Fruit fly (Drosophila melanogaster) whole organism, pupa: Measurements from ENCODE around the gene Pex11c.

ENCODE experiments used
- CG12605 ChIP-seq: fragments of 200-800 bp; sonication (Bioruptor generic); IDR thresholded peaks from 2 replicates; pipeline ENCODE4 v1.3.6; 2022; ENCODE audit warnings: missing biosample characterization, missing genetic modification characterization
- CG13204 ChIP-seq: fragments of 200-800 bp; sonication (Bioruptor generic); optimal IDR thresholded peaks from 2 replicates; lab custom pipeline; 2018; ENCODE audit warnings: missing biosample characterization, mild to moderate bottlenecking, missing genetic modification characterization, moderate library complexity
- CG8301 ChIP-seq: fragments of 200-800 bp; sonication (Bioruptor generic); optimal IDR thresholded peaks from 2 replicates; lab custom pipeline; 2018; ENCODE audit warnings: missing biosample characterization, mild to moderate bottlenecking, missing genetic modification characterization
- CG9948 ChIP-seq: fragments of 200-800 bp; sonication (Bioruptor generic); optimal IDR thresholded peaks from 2 replicates; lab custom pipeline; 2018; ENCODE audit warnings: missing biosample characterization, mild to moderate bottlenecking, missing genetic modification characterization, moderate library complexity
- Snoo ChIP-seq: fragments of 200-800 bp; sonication (Bioruptor generic); optimal IDR thresholded peaks from 3 replicates; lab custom pipeline; 2017; ENCODE audit warnings: missing biosample characterization, mild to moderate bottlenecking, missing genetic modification characterization, inconsistent platforms
- fd96Ca ChIP-seq: fragments of 200-800 bp; sonication (Bioruptor generic); IDR thresholded peaks from 3 replicates; pipeline ENCODE4 v1.3.6; 2022; ENCODE audit warnings: missing biosample characterization, missing genetic modification characterization
- rn ChIP-seq: fragments of 200-800 bp; sonication (Bioruptor generic); IDR thresholded peaks from 2 replicates; pipeline ENCODE4 v1.3.6; 2022; ENCODE audit warnings: missing biosample characterization, missing genetic modification characterization

DNA sequence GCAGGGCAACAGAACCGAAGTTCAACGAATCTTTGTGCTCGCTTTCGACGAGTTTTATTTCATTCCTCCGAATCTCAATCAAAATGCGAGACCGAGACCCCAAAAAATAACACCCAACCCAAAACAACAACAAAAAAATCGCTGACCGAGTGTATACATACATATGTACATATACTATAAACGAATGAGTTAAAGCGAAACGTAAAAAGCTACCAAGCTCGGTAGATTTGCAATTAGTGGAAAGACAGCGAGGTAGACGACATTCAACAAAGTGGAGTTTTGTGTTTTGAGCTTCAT lies 42.8 kb upstream of the Pex11c start:
- TF ChIP-seq CG9948 = no peak
- no peak for TF ChIP-seq CG12605 (GFP tag; lab: Robert Waterston, UW)
- TF ChIP-seq fd96Ca (GFP tag; lab: Robert Waterston, UW) = no peak
- no peak for TF ChIP-seq Snoo (tag; lab: Kevin White, UChicago)
- no peak for TF ChIP-seq CG8301 (tag; lab: Kevin White, UChicago)
- no peak for TF ChIP-seq CG13204 (GFP tag; lab: Kevin White, UChicago)
- no peak for TF ChIP-seq rn
